Worm (Caenorhabditis elegans) whole organism, L3 larva: ENCODE measurements around the gene Y53F4B.25.

ENCODE experiments used
- ceh-82 ChIP-seq: fragments of 150-350 bp; optimal IDR thresholded peaks from 2 replicates; lab custom pipeline; 2014; ENCODE audit warnings: missing biosample characterization, missing genetic modification characterization
- lin-39 ChIP-seq: fragments of 150-350 bp; optimal IDR thresholded peaks from 2 replicates; lab custom pipeline; 2018; ENCODE audit warnings: missing biosample characterization, missing genetic modification reagents, missing genetic modification characterization
- nhr-12 ChIP-seq: fragments of 150-350 bp; optimal IDR thresholded peaks from 2 replicates; lab custom pipeline; 2014; ENCODE audit warnings: missing biosample characterization, missing genetic modification characterization
- nhr-237 ChIP-seq: fragments of 150-350 bp; optimal IDR thresholded peaks from 2 replicates; lab custom pipeline; 2014; ENCODE audit warnings: missing biosample characterization, missing genetic modification characterization
- nhr-43 ChIP-seq: sonication (generic microtip); optimal IDR thresholded peaks from 2 replicates; lab custom pipeline; 2016; ENCODE audit warnings: mild to moderate bottlenecking, missing genetic modification characterization, missing compliant biosample characterization; ENCODE audit not compliant: poor library complexity, severe bottlenecking
- unc-62 ChIP-seq: fragments of 150-350 bp; sonication (generic microtip); optimal IDR thresholded peaks from 4 replicates; lab custom pipeline; 2014; ENCODE audit warnings: missing biosample characterization, missing genetic modification reagents, missing genetic modification characterization
- ztf-4 ChIP-seq: fragments of 150-350 bp; optimal IDR thresholded peaks from 2 replicates; lab custom pipeline; 2014; ENCODE audit warnings: missing biosample characterization, missing genetic modification characterization

DNA sequence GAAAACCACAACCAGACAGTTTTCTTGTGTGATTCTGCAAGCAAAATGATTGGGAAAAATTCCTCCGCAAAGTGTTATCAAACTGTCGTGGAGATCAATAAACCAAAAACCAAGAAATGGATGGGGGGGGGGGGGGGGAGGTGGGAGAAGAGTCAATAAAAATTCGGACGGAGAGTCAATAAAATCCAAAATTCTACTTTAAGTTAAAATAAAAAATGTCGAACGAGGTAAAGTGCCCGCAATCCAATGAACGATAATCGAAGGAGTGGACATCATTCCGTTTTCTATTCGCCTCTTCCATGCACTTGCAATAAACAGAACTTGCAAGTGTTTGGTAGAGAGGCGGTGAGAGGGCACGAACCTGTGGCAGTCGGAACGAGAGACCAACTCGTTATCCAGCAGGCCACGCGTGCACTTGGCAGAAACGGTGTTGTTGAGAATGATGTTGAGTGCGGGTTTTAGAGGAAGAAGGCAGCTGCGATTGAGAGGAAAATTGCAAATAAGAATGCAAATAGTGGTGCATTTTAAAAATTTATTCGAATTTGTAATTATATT, 29.8 kb downstream of the Y53F4B.25 start, which contains the start of gene gst-27:
- TF ChIP-seq lin-39 (tag; lab: Kevin White, UChicago) (peak; percentile 97), nhr-12 (no peak), unc-62 (GFP tag; lab: Kevin White, UChicago) (no peak), ztf-4 (tag; lab: Kevin White, UChicago) (peak; percentile 23), nhr-43 (tag; lab: Kevin White, UChicago) (peak; percentile 82), nhr-237 (tag; lab: Kevin White, UChicago) (no peak), ceh-82 (tag; lab: Kevin White, UChicago) (peak; percentile 37)
